Fruit fly (Drosophila melanogaster): Measurements from ENCODE around the gene CG6293.
A peak's percentile ranks its signal among the peaks of the same experiment; 100 is the strongest.

dm6 chr3R:10284169-10284568 lies 27.2 kb downstream of the CG6293 start:
- TF ChIP-seq CG33017 (tag; optimal IDR thresholded peaks at IDR 0.05) (no peak), cic (GFP tag; optimal IDR thresholded peaks at IDR 0.05) (no peak), CG11617 (GFP tag; optimal IDR thresholded peaks at IDR 0.05) (no peak), Mnt (GFP tag; optimal IDR thresholded peaks at IDR 0.05) (no peak), bab1 (GFP tag; optimal IDR thresholded peaks at IDR 0.05) (no peak), kay (GFP tag; ENCODE audit: borderline replicate concordance) (peak; percentile 1), CG14711 (tag; optimal IDR thresholded peaks at IDR 0.05) (no peak)

Measured in whole organism, adult.